Worm (Caenorhabditis elegans): ENCODE measurements around the gene nep-9.
A peak's percentile ranks its signal among the peaks of the same experiment; 100 is the strongest.

nep-9 gene

ce11 chrII:3434893-3435503 is 35.9 kb upstream of the nep-9 start:
- TF ChIP-seq W03F9.2 (tag; optimal IDR thresholded peaks at IDR 0.05): no peak
- no peak for TF ChIP-seq him-1 (tag; optimal IDR thresholded peaks at IDR 0.05)
- TF ChIP-seq dao-5 (tag; optimal IDR thresholded peaks at IDR 0.05): no peak

DNA sequence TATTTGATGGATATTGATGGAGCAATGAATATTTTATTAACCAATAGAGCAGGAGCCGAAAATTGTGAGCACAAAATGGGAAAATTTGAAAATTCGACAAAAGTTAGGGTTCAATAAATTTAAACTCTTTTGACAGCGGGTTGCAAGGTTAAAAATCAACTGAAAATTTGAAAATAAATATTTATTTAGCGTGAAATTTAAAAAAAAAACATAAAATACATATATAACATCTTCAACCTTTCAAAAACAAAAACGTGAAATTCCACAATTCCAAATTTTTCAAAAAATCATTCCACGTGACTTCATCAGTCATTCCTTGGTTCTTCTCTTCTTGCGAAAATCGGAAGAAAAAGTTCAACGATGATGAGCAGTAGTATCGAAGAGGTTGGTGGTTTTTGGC is 30.3 kb upstream of the nep-9 start, which contains the start of gene C16C8.18:
TSS of gene C16C8.18 (plus strand) at position 301 of the 400 bp plus-strand sequence.
- TF ChIP-seq dao-5 (tag; optimal IDR thresholded peaks at IDR 0.05): no peak
- no peak for TF ChIP-seq W03F9.2 (tag; optimal IDR thresholded peaks at IDR 0.05)
- TF ChIP-seq him-1 (tag; optimal IDR thresholded peaks at IDR 0.05): no peak

DNA sequence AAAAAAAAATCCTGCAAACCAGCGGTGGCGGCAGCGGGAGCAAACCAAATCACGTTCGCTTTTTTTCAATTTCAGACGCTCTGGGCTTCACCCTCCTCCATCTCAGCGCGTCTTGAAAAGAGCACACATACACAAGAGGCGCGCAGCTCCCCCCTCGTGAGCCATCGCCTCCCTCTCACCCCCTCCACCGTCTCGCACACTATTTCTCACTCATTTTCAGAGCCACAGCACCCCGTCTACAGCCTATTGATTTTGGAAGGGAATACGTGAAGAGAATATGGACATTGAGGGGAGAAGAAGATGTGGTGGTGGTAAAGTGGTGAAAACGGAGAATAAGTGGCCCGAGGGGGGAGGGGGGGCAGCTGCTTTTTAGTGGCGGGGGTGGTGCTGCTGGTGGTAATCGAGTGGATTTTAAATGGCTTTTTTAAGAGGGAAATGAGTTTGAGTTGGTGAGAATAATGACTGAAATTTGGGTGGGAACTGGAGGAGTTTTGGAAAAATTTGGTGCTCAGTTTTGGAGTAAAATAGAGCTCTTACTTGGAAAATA is 29.1 kb upstream of the nep-9 start:
- TF ChIP-seq him-1 (tag; optimal IDR thresholded peaks at IDR 0.05): peak; percentile 84
- no peak for TF ChIP-seq W03F9.2 (tag; optimal IDR thresholded peaks at IDR 0.05)
- TF ChIP-seq dao-5 (tag; optimal IDR thresholded peaks at IDR 0.05): no peak

ce11 chrII:3425433-3425832 is 26.3 kb upstream of the nep-9 start, which contains the start of gene nep-11:
TSS of gene nep-11 (minus strand) at chrII:3425533.
- TF ChIP-seq dao-5 (tag; optimal IDR thresholded peaks at IDR 0.05) (no peak), him-1 (tag; optimal IDR thresholded peaks at IDR 0.05) (no peak), W03F9.2 (tag; optimal IDR thresholded peaks at IDR 0.05) (no peak)

DNA sequence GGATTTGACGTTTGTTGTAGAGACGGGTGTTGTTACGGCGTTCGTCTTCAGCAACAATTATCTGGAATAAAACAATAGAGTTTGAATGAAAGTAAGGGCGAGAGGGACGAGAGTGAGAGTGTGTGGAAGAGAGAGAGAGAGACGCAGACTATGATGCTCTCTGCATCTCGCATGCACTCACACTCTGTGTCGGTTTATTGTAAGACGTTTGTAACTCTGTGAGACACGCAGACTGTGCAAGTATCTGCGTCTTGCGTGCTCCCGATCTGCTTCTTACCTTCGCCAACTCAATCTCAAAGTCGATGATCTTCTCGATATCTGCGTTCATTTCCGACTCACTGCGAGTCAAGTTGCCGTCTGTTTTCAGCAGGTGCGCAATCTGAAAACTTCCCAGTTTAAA is 23.8 kb upstream of the nep-9 start:
- TF ChIP-seq W03F9.2 (tag; optimal IDR thresholded peaks at IDR 0.05) (no peak), him-1 (tag; optimal IDR thresholded peaks at IDR 0.05) (no peak), dao-5 (tag; optimal IDR thresholded peaks at IDR 0.05) (no peak)

- no peak for TF ChIP-seq him-1 (tag; optimal IDR thresholded peaks at IDR 0.05)
- no peak for TF ChIP-seq W03F9.2 (tag; optimal IDR thresholded peaks at IDR 0.05)
- TF ChIP-seq dao-5 (tag; optimal IDR thresholded peaks at IDR 0.05): no peak
These were observed 17.4 kb upstream of the nep-9 start, which contains the start of gene nep-6 for ce11 chrII:3416528-3416927. TSS of gene nep-6 (plus strand) at chrII:3416828.

DNA sequence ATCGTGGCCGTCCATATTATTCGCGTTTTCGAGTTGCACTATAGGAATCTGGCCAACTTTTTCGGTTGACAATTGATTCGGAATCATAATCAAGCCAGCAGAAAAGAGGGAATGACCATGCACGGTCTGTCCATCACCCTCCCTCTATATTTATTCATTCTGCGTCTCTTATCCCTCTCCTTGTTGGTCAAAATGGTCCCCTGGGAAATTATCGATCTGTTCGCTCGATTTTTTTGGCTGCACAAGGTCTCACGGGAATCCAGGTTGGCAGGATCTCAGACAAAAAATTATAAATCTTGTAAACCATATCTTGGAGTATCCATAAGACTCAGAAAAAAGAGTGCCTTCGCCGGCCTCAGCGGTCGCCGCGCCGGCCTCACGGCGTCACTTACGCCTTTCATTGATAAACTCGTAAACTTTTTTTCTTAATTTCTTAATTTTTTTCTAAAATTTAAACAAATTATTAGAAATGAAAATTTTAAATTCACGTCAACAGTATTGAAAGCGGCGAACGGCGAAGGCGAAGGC is 15.3 kb upstream of the nep-9 start, which contains the start of the genes F18A12.7 and F18A12.2:
TSS of gene F18A12.7 (minus strand) at position 101 of the 528 bp plus-strand sequence.
TSS of gene F18A12.2 (plus strand) at position 478 of the 528 bp plus-strand sequence.
- no peak for TF ChIP-seq dao-5 (tag; optimal IDR thresholded peaks at IDR 0.05)
- no peak for TF ChIP-seq W03F9.2 (tag; optimal IDR thresholded peaks at IDR 0.05)
- no peak for TF ChIP-seq him-1 (tag; optimal IDR thresholded peaks at IDR 0.05)

DNA sequence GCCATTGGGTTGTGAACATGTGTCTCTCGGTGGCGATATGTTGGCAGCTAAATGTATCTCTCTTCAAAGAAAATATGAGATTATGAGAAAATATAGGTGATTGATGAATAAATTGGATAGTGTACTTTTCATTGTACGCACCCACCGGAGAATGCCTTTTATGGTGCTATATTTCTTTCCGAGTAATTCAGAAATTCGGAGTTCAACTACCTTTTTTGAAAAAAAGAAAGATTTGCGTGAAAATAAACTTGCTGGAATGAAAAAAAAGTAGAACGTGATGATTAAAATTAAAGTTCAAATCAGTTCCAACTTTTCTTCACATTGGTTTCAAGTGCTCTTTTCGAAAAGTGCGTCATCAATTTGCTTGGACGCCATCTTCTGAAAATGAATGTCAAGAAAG is 4.4 kb upstream of the nep-9 start, which contains the start of gene nep-8:
TSS of gene nep-8 (plus strand) at position 301 of the 400 bp plus-strand sequence.
- TF ChIP-seq him-1 (tag; optimal IDR thresholded peaks at IDR 0.05) (no peak), W03F9.2 (tag; optimal IDR thresholded peaks at IDR 0.05) (no peak), dao-5 (tag; optimal IDR thresholded peaks at IDR 0.05) (no peak)

ce11 chrII:3402854-3403253 is 3.7 kb upstream of the nep-9 start, which contains the start of gene nep-10:
TSS of gene nep-10 (minus strand) at chrII:3402954.
- no peak for TF ChIP-seq him-1 (tag; optimal IDR thresholded peaks at IDR 0.05)
- TF ChIP-seq dao-5 (tag; optimal IDR thresholded peaks at IDR 0.05): no peak
- no peak for TF ChIP-seq W03F9.2 (tag; optimal IDR thresholded peaks at IDR 0.05)

DNA sequence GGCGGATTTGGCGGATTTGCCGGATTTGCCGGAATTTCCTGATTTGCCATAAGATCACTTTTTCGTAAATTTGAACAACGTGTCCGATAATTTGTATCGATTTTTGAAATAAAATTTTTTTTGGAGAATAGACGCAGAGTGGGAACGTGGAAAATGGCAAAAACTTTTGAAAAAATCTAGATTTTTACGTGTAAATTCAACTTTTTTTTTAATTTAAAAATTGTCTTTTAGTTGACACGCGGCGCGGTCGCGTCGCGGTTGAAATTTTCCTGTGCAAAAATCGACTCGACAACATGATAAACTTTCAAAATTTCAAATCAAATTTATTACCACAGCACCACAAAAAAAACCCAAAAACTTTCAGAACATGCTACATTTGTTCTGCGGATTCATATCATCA is 3.6 kb downstream of the nep-9 start, which contains the start of gene nep-20:
TSS of gene nep-20 (minus strand) at position 101 of the 400 bp plus-strand sequence.
- TF ChIP-seq him-1 (tag; optimal IDR thresholded peaks at IDR 0.05) (no peak), W03F9.2 (tag; optimal IDR thresholded peaks at IDR 0.05) (no peak), dao-5 (tag; optimal IDR thresholded peaks at IDR 0.05) (no peak)

ce11 chrII:3387503-3387902 is 11.6 kb downstream of the nep-9 start, which contains the start of gene T06D4.6:
TSS of gene T06D4.6 (minus strand) at chrII:3387603.
- TF ChIP-seq dao-5 (tag; optimal IDR thresholded peaks at IDR 0.05) (no peak), him-1 (tag; optimal IDR thresholded peaks at IDR 0.05) (no peak), W03F9.2 (tag; optimal IDR thresholded peaks at IDR 0.05) (no peak)

- TF ChIP-seq W03F9.2 (tag; optimal IDR thresholded peaks at IDR 0.05): no peak
- TF ChIP-seq dao-5 (tag; optimal IDR thresholded peaks at IDR 0.05): no peak
These were observed 13.4 kb downstream of the nep-9 start, which contains the start of gene T06D4.2 for ce11 chrII:3385736-3386135. TSS of gene T06D4.2 (minus strand) at chrII:3385905.

DNA sequence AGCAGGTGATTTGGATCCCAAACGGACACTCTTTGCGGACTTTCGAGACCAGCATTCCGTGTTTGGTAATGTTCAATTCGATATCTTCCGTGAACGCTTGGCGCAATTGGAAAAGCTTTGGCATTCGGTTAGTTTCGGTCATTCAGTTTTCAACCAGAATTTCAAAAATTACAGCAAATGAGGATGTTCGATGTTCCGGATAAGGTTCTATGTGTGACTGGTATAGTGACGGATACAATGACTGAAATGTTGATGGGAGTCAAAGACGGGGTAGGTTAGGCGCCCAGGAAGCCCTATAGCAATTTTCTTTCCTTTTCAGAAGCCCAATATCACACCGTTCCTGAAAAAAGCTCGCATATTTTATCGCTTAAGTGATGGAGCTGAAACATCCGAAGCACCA is 16.0 kb downstream of the nep-9 start:
- no peak for TF ChIP-seq him-1 (tag; optimal IDR thresholded peaks at IDR 0.05)

- TF ChIP-seq him-1 (tag; optimal IDR thresholded peaks at IDR 0.05) (no peak), W03F9.2 (tag; optimal IDR thresholded peaks at IDR 0.05) (no peak), dao-5 (tag; optimal IDR thresholded peaks at IDR 0.05) (no peak)
These were observed 17.6 kb downstream of the nep-9 start, which contains the start of gene T06D4.1 for ce11 chrII:3381510-3381909. TSS of gene T06D4.1 (plus strand) at chrII:3381830.

Measured in whole organism, L4/young adult.